Worm (Caenorhabditis elegans) whole organism, young adult: ENCODE results near the gene col-36.
A peak's percentile ranks its signal among the peaks of the same experiment; 100 is the strongest.

Source experiments
- C06A6.2 ChIP-seq: fragments of 200-800 bp; sonication (Bioruptor generic); conservative IDR thresholded peaks from 2 replicates; pipeline ENCODE4 v1.3.6; 2022; ENCODE audit warnings: missing genetic modification characterization, missing compliant biosample characterization
- D2030.7 ChIP-seq: fragments of 200-800 bp; sonication (Bioruptor generic); IDR thresholded peaks from 2 replicates; pipeline ENCODE4 v1.3.6; 2022; ENCODE audit warnings: missing genetic modification reagents, missing genetic modification characterization, missing compliant biosample characterization
- F10E7.11 ChIP-seq: sonication (generic microtip); optimal IDR thresholded peaks from 2 replicates; lab custom pipeline; 2017; ENCODE audit warnings: mild to moderate bottlenecking, missing genetic modification characterization, moderate library complexity, missing compliant biosample characterization
- F22D6.2 ChIP-seq: sonication (generic microtip); optimal IDR thresholded peaks from 2 replicates; lab custom pipeline; 2016; ENCODE audit warnings: mild to moderate bottlenecking, missing genetic modification characterization, missing compliant biosample characterization
- F33H1.4 ChIP-seq: fragments of 200-800 bp; sonication (Bioruptor generic); IDR thresholded peaks from 2 replicates; pipeline ENCODE4 v1.3.6; 2022; ENCODE audit warnings: missing genetic modification reagents, missing genetic modification characterization, missing compliant biosample characterization
- F39B2.1 ChIP-seq: fragments of 200-800 bp; sonication (Bioruptor generic); IDR thresholded peaks from 2 replicates; pipeline ENCODE4 v1.3.6; 2022; ENCODE audit warnings: missing genetic modification reagents, missing genetic modification characterization, missing compliant biosample characterization
- F49E8.2 ChIP-seq: sonication (generic microtip); optimal IDR thresholded peaks from 3 replicates; lab custom pipeline; 2017; ENCODE audit warnings: missing genetic modification characterization, mild to moderate bottlenecking, missing compliant biosample characterization, antibody characterized with exemption, moderate library complexity; ENCODE audit not compliant: insufficient read depth
- F52B5.7 ChIP-seq: sonication (generic microtip); optimal IDR thresholded peaks from 2 replicates; lab custom pipeline; 2016; ENCODE audit warnings: mild to moderate bottlenecking, missing genetic modification characterization, missing compliant biosample characterization
- F57A8.1 ChIP-seq: fragments of 200-800 bp; sonication (Bioruptor generic); optimal IDR thresholded peaks from 2 replicates; lab custom pipeline; 2018; ENCODE audit warnings: mild to moderate bottlenecking, missing genetic modification characterization, moderate library complexity, missing compliant biosample characterization
- K11D2.4 ChIP-seq: fragments of 200-800 bp; sonication (Bioruptor generic); IDR thresholded peaks from 2 replicates; pipeline ENCODE4 v1.3.6; 2022; ENCODE audit warnings: missing genetic modification reagents, missing genetic modification characterization, missing compliant biosample characterization
- T07F8.4 ChIP-seq: sonication (generic microtip); optimal IDR thresholded peaks from 2 replicates; lab custom pipeline; 2016; ENCODE audit warnings: mild to moderate bottlenecking, missing genetic modification characterization, moderate library complexity, missing compliant biosample characterization
- Y56A3A.18 ChIP-seq: fragments of 200-800 bp; sonication (Bioruptor generic); IDR thresholded peaks from 2 replicates; pipeline ENCODE4 v1.3.6; 2022; ENCODE audit warnings: missing genetic modification reagents, missing genetic modification characterization, missing compliant biosample characterization
- Y67H2A.10 ChIP-seq: fragments of 200-800 bp; sonication (Bioruptor generic); conservative IDR thresholded peaks from 2 replicates; pipeline ENCODE4 v1.3.6; 2022; ENCODE audit warnings: missing genetic modification reagents, missing genetic modification characterization, missing compliant biosample characterization
- Y79H2A.3 ChIP-seq: fragments of 200-800 bp; sonication (Bioruptor generic); conservative IDR thresholded peaks from 2 replicates; pipeline ENCODE4 v1.3.6; 2022; ENCODE audit warnings: missing genetic modification reagents, missing genetic modification characterization, missing compliant biosample characterization
- ZK185.1 ChIP-seq: sonication (generic microtip); optimal IDR thresholded peaks from 2 replicates; lab custom pipeline; 2016; ENCODE audit warnings: mild to moderate bottlenecking, missing genetic modification characterization, missing compliant biosample characterization; ENCODE audit not compliant: poor library complexity, severe bottlenecking
- ama-1 ChIP-seq, 3 experiments: fragments of 150-350 bp in 1 of 3; sonication (generic microtip) in 2 of 3; optimal IDR thresholded peaks; 2 replicates each; lab custom pipeline; 2014 to 2018; ENCODE audit warnings: missing biosample characterization in 2 of 3, missing genetic modification characterization in 2 of 3, missing genetic modification reagents in 2 of 3
- aptf-2 ChIP-seq: fragments of 200-800 bp; sonication (Bioruptor generic); conservative IDR thresholded peaks from 2 replicates; pipeline ENCODE4 v1.3.6; 2022; ENCODE audit warnings: missing genetic modification reagents, missing genetic modification characterization, missing compliant biosample characterization
- ceh-100 ChIP-seq: fragments of 200-800 bp; sonication (Bioruptor generic); IDR thresholded peaks from 2 replicates; pipeline ENCODE4 v1.3.6; 2022; ENCODE audit warnings: missing genetic modification reagents, missing genetic modification characterization, missing compliant biosample characterization
- dox-1 ChIP-seq: fragments of 200-800 bp; sonication (Bioruptor generic); IDR thresholded peaks from 2 replicates; pipeline ENCODE4 v1.3.6; 2022; ENCODE audit warnings: missing genetic modification reagents, missing genetic modification characterization, missing compliant biosample characterization
- dpl-1 ChIP-seq: fragments of 150-350 bp; optimal IDR thresholded peaks from 2 replicates; lab custom pipeline; 2014; ENCODE audit warnings: missing biosample characterization, missing genetic modification reagents, missing genetic modification characterization
- efl-1 ChIP-seq: fragments of 150-350 bp; optimal IDR thresholded peaks from 2 replicates; lab custom pipeline; 2014; ENCODE audit warnings: missing biosample characterization, missing genetic modification reagents, missing genetic modification characterization
- egl-18 ChIP-seq: fragments of 200-800 bp; sonication (Bioruptor generic); IDR thresholded peaks from 2 replicates; pipeline ENCODE4 v1.3.6; 2022; ENCODE audit warnings: missing genetic modification reagents, missing genetic modification characterization, missing compliant biosample characterization
- egrh-3 ChIP-seq: fragments of 200-800 bp; sonication (Bioruptor generic); IDR thresholded peaks from 2 replicates; pipeline ENCODE4 v1.3.6; 2022; ENCODE audit warnings: missing genetic modification reagents, missing genetic modification characterization, missing compliant biosample characterization
- ekl-4 ChIP-seq: fragments of 200-800 bp; sonication (Bioruptor generic); IDR thresholded peaks from 2 replicates; pipeline ENCODE4 v1.3.6; 2022; ENCODE audit warnings: missing genetic modification reagents, missing genetic modification characterization, missing compliant biosample characterization
- ets-4 ChIP-seq: fragments of 200-800 bp; sonication (Bioruptor generic); optimal IDR thresholded peaks from 2 replicates; lab custom pipeline; 2018; ENCODE audit warnings: mild to moderate bottlenecking, missing genetic modification characterization, missing compliant biosample characterization
- fkh-3 ChIP-seq: sonication (generic microtip); optimal IDR thresholded peaks from 2 replicates; lab custom pipeline; 2016; ENCODE audit warnings: mild to moderate bottlenecking, missing genetic modification characterization, missing compliant biosample characterization
- gei-17 ChIP-seq: fragments of 200-800 bp; sonication (Bioruptor generic); optimal IDR thresholded peaks from 2 replicates; lab custom pipeline; 2018; ENCODE audit warnings: mild to moderate bottlenecking, missing genetic modification characterization, missing compliant biosample characterization
- hrde-1 ChIP-seq: sonication (generic microtip); optimal IDR thresholded peaks from 2 replicates; lab custom pipeline; 2016; ENCODE audit warnings: missing genetic modification characterization, mild to moderate bottlenecking, missing compliant biosample characterization, moderate library complexity, missing genotype, missing genetic modification reagents, borderline replicate concordance
- lin-40 ChIP-seq: sonication (generic microtip); optimal IDR thresholded peaks from 2 replicates; lab custom pipeline; 2016; ENCODE audit warnings: missing genetic modification characterization, mild to moderate bottlenecking, missing compliant biosample characterization, missing genotype, missing genetic modification reagents
- lsl-1 ChIP-seq: fragments of 200-800 bp; sonication (Bioruptor generic); optimal IDR thresholded peaks from 2 replicates; lab custom pipeline; 2018; ENCODE audit warnings: mild to moderate bottlenecking, missing genetic modification characterization, moderate library complexity, missing compliant biosample characterization
- lsy-27 ChIP-seq: sonication (generic microtip); optimal IDR thresholded peaks from 2 replicates; lab custom pipeline; 2017; ENCODE audit warnings: missing genetic modification characterization, mild to moderate bottlenecking, missing compliant biosample characterization, antibody characterized with exemption, missing genotype, borderline replicate concordance; ENCODE audit not compliant: insufficient read depth
- mcd-1 ChIP-seq: fragments of 200-800 bp; sonication (Bioruptor generic); IDR thresholded peaks from 2 replicates; pipeline ENCODE4 v1.3.6; 2022; ENCODE audit warnings: missing genetic modification reagents, missing genetic modification characterization, missing compliant biosample characterization
- mes-4 ChIP-seq: sonication (generic microtip); optimal IDR thresholded peaks from 2 replicates; lab custom pipeline; 2016; ENCODE audit warnings: missing genotype, missing genetic modification characterization, missing compliant biosample characterization
- nfya-2 ChIP-seq: fragments of 200-800 bp; sonication (Bioruptor generic); IDR thresholded peaks from 2 replicates; pipeline ENCODE4 v1.3.6; 2022; ENCODE audit warnings: missing genetic modification reagents, missing genetic modification characterization, missing compliant biosample characterization
- nfyb-1 ChIP-seq: fragments of 200-800 bp; sonication (Bioruptor generic); IDR thresholded peaks from 2 replicates; pipeline ENCODE4 v1.3.6; 2022; ENCODE audit warnings: missing genetic modification reagents, missing genetic modification characterization, missing compliant biosample characterization
- nhr-120 ChIP-seq: fragments of 200-800 bp; sonication (Bioruptor generic); IDR thresholded peaks from 2 replicates; pipeline ENCODE4 v1.3.6; 2022; ENCODE audit warnings: missing genetic modification characterization, missing compliant biosample characterization
- nhr-179 ChIP-seq: sonication (generic microtip); optimal IDR thresholded peaks from 2 replicates; lab custom pipeline; 2016; ENCODE audit warnings: mild to moderate bottlenecking, missing genetic modification characterization, missing compliant biosample characterization
- nhr-27 ChIP-seq: fragments of 200-800 bp; sonication (Bioruptor generic); optimal IDR thresholded peaks from 2 replicates; lab custom pipeline; 2018; ENCODE audit warnings: mild to moderate bottlenecking, missing genetic modification characterization, moderate library complexity, missing compliant biosample characterization
- nhr-90 ChIP-seq: sonication (generic microtip); optimal IDR thresholded peaks from 2 replicates; lab custom pipeline; 2016; ENCODE audit warnings: missing genotype, mild to moderate bottlenecking, missing genetic modification characterization, missing compliant biosample characterization
- pbrm-1 ChIP-seq: fragments of 200-800 bp; sonication (Bioruptor generic); IDR thresholded peaks from 2 replicates; pipeline ENCODE4 v1.3.6; 2022; ENCODE audit warnings: missing genetic modification reagents, missing genetic modification characterization, missing compliant biosample characterization
- repo-1 ChIP-seq: sonication (generic microtip); optimal IDR thresholded peaks from 2 replicates; lab custom pipeline; 2017; ENCODE audit warnings: mild to moderate bottlenecking, missing genetic modification characterization, missing compliant biosample characterization
- sdz-38 ChIP-seq: sonication (generic microtip); optimal IDR thresholded peaks from 2 replicates; lab custom pipeline; 2016; ENCODE audit warnings: missing genotype, missing genetic modification characterization, missing compliant biosample characterization
- snpc-3.4 ChIP-seq: sonication (generic microtip); optimal IDR thresholded peaks from 2 replicates; lab custom pipeline; 2017; ENCODE audit warnings: missing genetic modification characterization, mild to moderate bottlenecking, missing compliant biosample characterization, antibody characterized with exemption, moderate library complexity, missing genotype, missing genetic modification reagents
- snpc-4 ChIP-seq, 5 experiments: fragments of 150-350 bp in 1 of 5; sonication (generic microtip) in 4 of 5; optimal IDR thresholded peaks; 2 replicates each; lab custom pipeline; 2014 to 2018; ENCODE audit warnings: missing genetic modification characterization in 5 of 5, missing biosample characterization in 3 of 5, antibody characterized with exemption in 2 of 5, mild to moderate bottlenecking in 2 of 5, missing compliant biosample characterization in 2 of 5, missing genotype in 2 of 5, moderate library complexity in 2 of 5, missing genetic modification reagents in 1 of 5
- somi-1 ChIP-seq: fragments of 200-800 bp; sonication (Bioruptor generic); optimal IDR thresholded peaks from 2 replicates; lab custom pipeline; 2018; ENCODE audit warnings: mild to moderate bottlenecking, missing genetic modification characterization, missing compliant biosample characterization
- ztf-22 ChIP-seq: fragments of 200-800 bp; sonication (Bioruptor generic); optimal IDR thresholded peaks from 2 replicates; lab custom pipeline; 2018; ENCODE audit warnings: mild to moderate bottlenecking, missing genetic modification characterization, moderate library complexity, missing compliant biosample characterization
- ztf-28 ChIP-seq: fragments of 200-800 bp; sonication (Bioruptor generic); IDR thresholded peaks from 2 replicates; pipeline ENCODE4 v1.3.6; 2022; ENCODE audit warnings: missing genetic modification reagents, missing genetic modification characterization, missing compliant biosample characterization

The col-36 gene

ce11 chrII:7121762-7122292 is 46.8 kb downstream of the col-36 start, which contains the start of gene F10E7.2 (continued):
- TF ChIP-seq snpc-4 (GFP tag; optimal IDR thresholded peaks at IDR 0.05; lab: Kevin White, UChicago) (no peak), snpc-4 (tag; optimal IDR thresholded peaks at IDR 0.05; lab: Kevin White, UChicago) (peak in 1 of 4 experiments; percentile 19), Y67H2A.10 (GFP tag; lab: Robert Waterston, UW) (no peak), nhr-120 (GFP tag; lab: Robert Waterston, UW) (no peak), D2030.7 (GFP tag; lab: Robert Waterston, UW) (peak; percentile 38; the same call in 1 of the 2 replicates), somi-1 (GFP tag; lab: Kevin White, UChicago) (no peak), K11D2.4 (no peak), T07F8.4 (no peak), lsl-1 (GFP tag; lab: Kevin White, UChicago) (peak; percentile 83), sdz-38 (tag; lab: Kevin White, UChicago) (no peak), dox-1 (GFP tag; lab: Robert Waterston, UW) (no peak), Y79H2A.3 (GFP tag; lab: Robert Waterston, UW) (no peak), ZK185.1 (tag; lab: Kevin White, UChicago) (no peak), F57A8.1 (GFP tag; lab: Kevin White, UChicago) (no peak), ekl-4 (GFP tag; lab: Robert Waterston, UW) (no peak), repo-1 (tag; lab: Kevin White, UChicago) (no peak), mes-4 (tag; lab: Kevin White, UChicago) (no peak), ama-1 (optimal IDR thresholded peaks at IDR 0.05; lab: Kevin White, UChicago) (no peak), ama-1 (GFP tag; optimal IDR thresholded peaks at IDR 0.05; lab: Kevin White, UChicago) (no peak), gei-17 (no peak), F33H1.4 (GFP tag; lab: Robert Waterston, UW) (peak; percentile 84), ztf-28 (GFP tag; lab: Robert Waterston, UW) (no peak), ztf-22 (no peak), F39B2.1 (GFP tag; lab: Robert Waterston, UW) (no peak), egrh-3 (no peak), hrde-1 (tag; lab: Kevin White, UChicago) (no peak), F22D6.2 (tag; lab: Kevin White, UChicago) (no peak), F49E8.2 (tag; lab: Kevin White, UChicago) (peak; percentile 30), nfya-2 (GFP tag; lab: Robert Waterston, UW) (no peak), snpc-3.4 (tag; lab: Kevin White, UChicago) (no peak), C06A6.2 (GFP tag; lab: Robert Waterston, UW) (no peak), F52B5.7 (tag; lab: Kevin White, UChicago) (no peak), egl-18 (GFP tag; lab: Robert Waterston, UW) (no peak), F10E7.11 (no peak), lin-40 (tag; lab: Kevin White, UChicago) (no peak), Y56A3A.18 (GFP tag; lab: Robert Waterston, UW) (no peak), mcd-1 (no peak), fkh-3 (tag; lab: Kevin White, UChicago) (no peak), nfyb-1 (GFP tag; lab: Robert Waterston, UW) (no peak), nhr-179 (tag; lab: Kevin White, UChicago) (no peak), nhr-90 (tag; lab: Kevin White, UChicago) (no peak), efl-1 (GFP tag; lab: Kevin White, UChicago) (no peak), ets-4 (GFP tag; lab: Kevin White, UChicago) (no peak), dpl-1 (GFP tag; lab: Kevin White, UChicago) (no peak), nhr-27 (tag; lab: Kevin White, UChicago) (no peak), aptf-2 (GFP tag; lab: Robert Waterston, UW) (no peak), pbrm-1 (GFP tag; lab: Robert Waterston, UW) (no peak), ceh-100 (GFP tag; lab: Robert Waterston, UW) (no peak), lsy-27 (tag; lab: Kevin White, UChicago) (no peak)
